Fruit fly (Drosophila melanogaster): Measurements from ENCODE around the gene RunxB.

- TF ChIP-seq tj (GFP tag; optimal IDR thresholded peaks at IDR 0.05) (no peak), pad (GFP tag; optimal IDR thresholded peaks at IDR 0.05) (no peak), CG14711 (tag; optimal IDR thresholded peaks at IDR 0.05) (no peak), CG5204 (GFP tag; optimal IDR thresholded peaks at IDR 0.05) (no peak), toe (GFP tag; optimal IDR thresholded peaks at IDR 0.05) (no peak), kay (GFP tag; ENCODE audit: borderline replicate concordance) (no peak)
Measured at dm6 chrX:20582821-20583607, 44.7 kb downstream of the RunxB start.
